Fruit fly (Drosophila melanogaster) whole organism, embryonic: ENCODE measurements around the gene snk.

Experiments
- Abd-B ChIP-seq: fragments of 200-800 bp; sonication (Bioruptor generic); optimal IDR thresholded peaks from 2 replicates; lab custom pipeline; 2018; ENCODE audit warnings: missing biosample characterization, mild to moderate bottlenecking, missing genetic modification characterization, moderate library complexity
- CG11085 ChIP-seq: fragments of 200-800 bp; sonication (Bioruptor generic); IDR thresholded peaks from 2 replicates; pipeline ENCODE4 v1.3.6; 2022; ENCODE audit warnings: missing biosample characterization, missing genetic modification characterization
- CG11093 ChIP-seq: fragments of 200-800 bp; sonication (Bioruptor generic); IDR thresholded peaks from 3 replicates; pipeline ENCODE4 v1.3.6; 2022; ENCODE audit warnings: missing biosample characterization, missing genetic modification characterization
- CG14441 ChIP-seq: fragments of 200-800 bp; sonication (Bioruptor generic); IDR thresholded peaks from 2 replicates; pipeline ENCODE4 v1.3.6; 2022; ENCODE audit warnings: missing biosample characterization, missing genetic modification characterization
- CG15601 ChIP-seq: fragments of 200-800 bp; sonication (Bioruptor generic); optimal IDR thresholded peaks from 3 replicates; lab custom pipeline; 2019; ENCODE audit warnings: missing biosample characterization, mild to moderate bottlenecking, missing genetic modification characterization, moderate library complexity
- CG1647 ChIP-seq: fragments of 200-800 bp; sonication (Bioruptor generic); optimal IDR thresholded peaks from 3 replicates; lab custom pipeline; 2016; ENCODE audit warnings: missing biosample characterization, missing genetic modification characterization
- CG2712 ChIP-seq: fragments of 200-800 bp; optimal IDR thresholded peaks from 3 replicates; lab custom pipeline; 2019; ENCODE audit warnings: missing biosample characterization, mild to moderate bottlenecking, missing genetic modification characterization, moderate library complexity
- CG32532 ChIP-seq: fragments of 200-800 bp; sonication (Bioruptor generic); IDR thresholded peaks from 2 replicates; pipeline ENCODE4 v1.3.6; 2022; ENCODE audit warnings: missing biosample characterization, missing genetic modification characterization
- CG42726 ChIP-seq: fragments of 200-800 bp; sonication (Bioruptor generic); IDR thresholded peaks from 2 replicates; pipeline ENCODE4 v1.3.6; 2022; ENCODE audit warnings: missing biosample characterization, missing genetic modification characterization; ENCODE audit not compliant: partially characterized antibody
- CG43689 ChIP-seq: fragments of 200-800 bp; sonication (Bioruptor generic); IDR thresholded peaks from 2 replicates; pipeline ENCODE4 v1.3.6; 2022; ENCODE audit warnings: missing biosample characterization, missing genetic modification characterization
- CG6791 ChIP-seq: fragments of 200-800 bp; sonication (Bioruptor generic); IDR thresholded peaks from 3 replicates; pipeline ENCODE4 v1.3.6; 2022; ENCODE audit warnings: missing biosample characterization, missing genetic modification characterization; ENCODE audit not compliant: partially characterized antibody
- CG7271 ChIP-seq: fragments of 200-800 bp; sonication (Bioruptor generic); optimal IDR thresholded peaks from 2 replicates; lab custom pipeline; 2018; ENCODE audit warnings: missing biosample characterization, mild to moderate bottlenecking, missing genetic modification characterization, moderate library complexity
- CG7987 ChIP-seq: fragments of 200-800 bp; sonication (Bioruptor generic); optimal IDR thresholded peaks from 2 replicates; lab custom pipeline; 2018; ENCODE audit warnings: missing biosample characterization, mild to moderate bottlenecking, missing genetic modification characterization, moderate library complexity
- Dfd ChIP-seq, 2 experiments: fragments of >200 bp; optimal IDR thresholded peaks; 2 replicates each; lab custom pipeline; 2017; ENCODE audit warnings: missing biosample characterization in 2 of 2, missing genetic modification characterization in 2 of 2
- Fer3 ChIP-seq: fragments of 200-800 bp; sonication (Bioruptor generic); optimal IDR thresholded peaks from 2 replicates; lab custom pipeline; 2018; ENCODE audit warnings: missing biosample characterization, mild to moderate bottlenecking, missing genetic modification characterization, moderate library complexity
- Gug ChIP-seq: fragments of 200-800 bp; sonication (Bioruptor generic); IDR thresholded peaks from 4 replicates; pipeline ENCODE4 v1.3.6; 2022; ENCODE audit warnings: missing biosample characterization, missing genetic modification characterization
- HLH3B ChIP-seq: fragments of 200-800 bp; sonication (Bioruptor generic); IDR thresholded peaks from 2 replicates; pipeline ENCODE4 v1.3.6; 2022; ENCODE audit warnings: missing biosample characterization, missing genetic modification characterization
- Hr78 ChIP-seq, 2 experiments: fragments of 200-800 bp in 1 of 2; fragments of >200 bp in 1 of 2; sonication (Bioruptor generic) in 1 of 2; optimal IDR thresholded peaks; 2 replicates each; lab custom pipeline; 2017 to 2019; ENCODE audit warnings: missing biosample characterization in 2 of 2, missing genetic modification characterization in 2 of 2, mild to moderate bottlenecking in 1 of 2, moderate library complexity in 1 of 2
- Kr ChIP-seq: fragments of 200-800 bp; sonication (Bioruptor generic); optimal IDR thresholded peaks from 2 replicates; lab custom pipeline; 2017; ENCODE audit warnings: missing biosample characterization, mild to moderate bottlenecking, missing genetic modification characterization
- Nf-YB ChIP-seq: fragments of 200-800 bp; sonication (Bioruptor generic); optimal IDR thresholded peaks from 3 replicates; lab custom pipeline; 2019; ENCODE audit warnings: missing biosample characterization, mild to moderate bottlenecking, missing genetic modification characterization, moderate library complexity
- PHDP ChIP-seq: fragments of 200-800 bp; sonication (Bioruptor generic); optimal IDR thresholded peaks from 3 replicates; lab custom pipeline; 2018; ENCODE audit warnings: missing biosample characterization, mild to moderate bottlenecking, missing genetic modification characterization, moderate library complexity
- Pdp1 ChIP-seq, 2 experiments: fragments of 200-800 bp; sonication (Bioruptor generic); optimal IDR thresholded peaks; 3 replicates each; lab custom pipeline; 2016; ENCODE audit warnings: missing biosample characterization in 2 of 2, missing genetic modification characterization in 2 of 2, mild to moderate bottlenecking in 1 of 2, moderate library complexity in 1 of 2
- Sin3A ChIP-seq: fragments of >200 bp; optimal IDR thresholded peaks from 2 replicates; lab custom pipeline; 2018
- abd-A ChIP-seq: fragments of 200-800 bp; sonication (Bioruptor generic); optimal IDR thresholded peaks from 3 replicates; lab custom pipeline; 2019; ENCODE audit warnings: missing biosample characterization, mild to moderate bottlenecking, missing genetic modification characterization, moderate library complexity
- az2 ChIP-seq: fragments of 200-800 bp; sonication (Bioruptor generic); optimal IDR thresholded peaks from 3 replicates; lab custom pipeline; 2016; ENCODE audit warnings: missing biosample characterization, missing genetic modification characterization
- bowl ChIP-seq: fragments of 200-800 bp; sonication (Bioruptor generic); IDR thresholded peaks from 2 replicates; pipeline ENCODE4 v1.3.6; 2022; ENCODE audit warnings: missing biosample characterization, missing genetic modification characterization
- chinmo ChIP-seq: fragments of 200-800 bp; sonication (Bioruptor generic); IDR thresholded peaks from 4 replicates; pipeline ENCODE4 v1.3.6; 2022; ENCODE audit warnings: missing biosample characterization, missing genetic modification characterization; ENCODE audit not compliant: partially characterized antibody
- dan ChIP-seq: fragments of 200-800 bp; sonication (Bioruptor generic); IDR thresholded peaks from 2 replicates; pipeline ENCODE4 v1.3.6; 2022; ENCODE audit warnings: missing biosample characterization, missing genetic modification characterization
- disco-r ChIP-seq: fragments of 200-800 bp; sonication (Bioruptor generic); optimal IDR thresholded peaks from 2 replicates; lab custom pipeline; 2016; ENCODE audit warnings: missing biosample characterization, missing genetic modification characterization
- fd102C ChIP-seq: fragments of 200-800 bp; sonication (Bioruptor generic); optimal IDR thresholded peaks from 2 replicates; lab custom pipeline; 2018; ENCODE audit warnings: missing biosample characterization, mild to moderate bottlenecking, missing genetic modification characterization, moderate library complexity
- fru ChIP-seq: fragments of >200 bp; optimal IDR thresholded peaks from 2 replicates; lab custom pipeline; 2017
- gsb ChIP-seq: fragments of 200-800 bp; sonication (Bioruptor generic); IDR thresholded peaks from 2 replicates; pipeline ENCODE4 v1.3.6; 2022; ENCODE audit warnings: missing biosample characterization, missing genetic modification characterization
- insv ChIP-seq, 2 experiments: fragments of 200-800 bp; sonication (Bioruptor generic); optimal IDR thresholded peaks; 3 replicates each; lab custom pipeline; 2016 to 2018; ENCODE audit warnings: missing biosample characterization in 2 of 2, missing genetic modification characterization in 2 of 2
- nmo ChIP-seq: fragments of 200-800 bp; sonication (Bioruptor generic); optimal IDR thresholded peaks from 2 replicates; lab custom pipeline; 2018; ENCODE audit warnings: missing biosample characterization, mild to moderate bottlenecking, missing genetic modification characterization, moderate library complexity
- odd ChIP-seq: fragments of 200-800 bp; sonication (Bioruptor generic); optimal IDR thresholded peaks from 2 replicates; lab custom pipeline; 2017; ENCODE audit warnings: missing biosample characterization, mild to moderate bottlenecking, missing genetic modification characterization
- pan ChIP-seq, 4 experiments: fragments of >200 bp in 3 of 4; fragments of 200-800 bp in 1 of 4; sonication (Bioruptor generic) in 1 of 4; optimal IDR thresholded peaks in 3 of 4; IDR thresholded peaks in 1 of 4; 2 replicates each; pipeline versions ENCODE4 v1.3.6 to Lab custom; 2017 to 2022; ENCODE audit warnings: missing biosample characterization in 2 of 4, missing genetic modification characterization in 2 of 4, mixed read lengths in 1 of 4
- pho ChIP-seq: fragments of 200-800 bp; sonication (Bioruptor generic); optimal IDR thresholded peaks from 2 replicates; lab custom pipeline; 2016; ENCODE audit warnings: missing biosample characterization, missing genetic modification characterization
- pita ChIP-seq: fragments of 200-800 bp; sonication (Bioruptor generic); optimal IDR thresholded peaks from 2 replicates; lab custom pipeline; 2017; ENCODE audit warnings: missing biosample characterization, mild to moderate bottlenecking, missing genetic modification characterization
- pnt ChIP-seq: fragments of 200-800 bp; sonication (Bioruptor generic); optimal IDR thresholded peaks from 3 replicates; lab custom pipeline; 2016; ENCODE audit warnings: missing biosample characterization, missing genetic modification characterization
- row ChIP-seq: fragments of 200-800 bp; sonication (Bioruptor generic); IDR thresholded peaks from 3 replicates; pipeline ENCODE4 v1.3.6; 2022; ENCODE audit warnings: missing biosample characterization, missing genetic modification characterization
- seq ChIP-seq: fragments of 200-800 bp; sonication (Bioruptor generic); IDR thresholded peaks from 2 replicates; pipeline ENCODE4 v1.3.6; 2022; ENCODE audit warnings: missing biosample characterization, missing genetic modification characterization
- slbo ChIP-seq: fragments of 200-800 bp; sonication (Bioruptor generic); IDR thresholded peaks from 2 replicates; pipeline ENCODE4 v1.3.6; 2022; ENCODE audit warnings: missing biosample characterization, missing genetic modification characterization
- sr ChIP-seq: fragments of 200-800 bp; sonication (Bioruptor generic); IDR thresholded peaks from 3 replicates; pipeline ENCODE4 v1.3.6; 2022; ENCODE audit warnings: missing biosample characterization, missing genetic modification characterization
- tap ChIP-seq: fragments of 200-800 bp; optimal IDR thresholded peaks from 3 replicates; lab custom pipeline; 2019; ENCODE audit warnings: missing biosample characterization, mild to moderate bottlenecking, missing genetic modification characterization, moderate library complexity
- tgo ChIP-seq: fragments of 200-800 bp; sonication (Bioruptor generic); IDR thresholded peaks from 3 replicates; pipeline ENCODE4 v1.3.6; 2022; ENCODE audit warnings: missing biosample characterization, missing genetic modification characterization
- vfl ChIP-seq: fragments of 200-800 bp; sonication (Bioruptor generic); optimal IDR thresholded peaks from 2 replicates; lab custom pipeline; 2016; ENCODE audit warnings: missing biosample characterization, missing genetic modification characterization
- vvl ChIP-seq: fragments of 200-800 bp; sonication (Bioruptor generic); IDR thresholded peaks from 2 replicates; pipeline ENCODE4 v1.3.6; 2022; ENCODE audit warnings: missing biosample characterization, missing genetic modification characterization
- zf30C ChIP-seq: fragments of 200-800 bp; sonication (Bioruptor generic); optimal IDR thresholded peaks from 3 replicates; lab custom pipeline; 2018; ENCODE audit warnings: missing biosample characterization, mild to moderate bottlenecking, missing genetic modification characterization

snk gene

dm6 chr3R:13063746-13064592 is 21.4 kb upstream of the snk start (continued):
- TF ChIP-seq CG11093 = no peak
- TF ChIP-seq vfl = no peak
- TF ChIP-seq pho (GFP tag; lab: Kevin White, UChicago) = no peak
- no peak for TF ChIP-seq fru (lab: Kevin White, UChicago)
- peak; percentile 20 for TF ChIP-seq CG7987 (GFP tag; lab: Kevin White, UChicago)
- peak in 1 of 2 experiments; percentile 44 for TF ChIP-seq Pdp1 (GFP tag; optimal IDR thresholded peaks at IDR 0.05; lab: Kevin White, UChicago)
- peak; percentile 40; the same call in 1 of the 2 replicates for TF ChIP-seq CG32532 (GFP tag; lab: Robert Waterston, UW)
- TF ChIP-seq dan (GFP tag; lab: Robert Waterston, UW) = no peak
- TF ChIP-seq pan (optimal IDR thresholded peaks at IDR 0.05; lab: Kevin White, UChicago) = no peak
- peak in 1 of 2 experiments; percentile 22 for TF ChIP-seq pan (GFP tag; optimal IDR thresholded peaks at IDR 0.05 in 1 of 2, IDR thresholded peaks at IDR 0.05 in 1 of 2)
- TF ChIP-seq pnt (GFP tag; lab: Kevin White, UChicago) = no peak
- peak in 1 of 2 experiments; percentile 78 for TF ChIP-seq Dfd (GFP tag; optimal IDR thresholded peaks at IDR 0.05; lab: Kevin White, UChicago)
- TF ChIP-seq tap (tag; lab: Kevin White, UChicago) = no peak
- peak; percentile 95 for TF ChIP-seq seq (GFP tag; lab: Robert Waterston, UW)
- peak; percentile 100 for TF ChIP-seq Nf-YB (GFP tag; lab: Kevin White, UChicago)
- no peak for TF ChIP-seq pita (GFP tag; lab: Kevin White, UChicago)
- TF ChIP-seq CG15601 = no peak
- no peak for TF ChIP-seq gsb (GFP tag; lab: Robert Waterston, UW)
- no peak for TF ChIP-seq slbo (GFP tag; lab: Robert Waterston, UW)
- TF ChIP-seq tgo = peak; percentile 32; the same call in 1 of the 3 replicates
- TF ChIP-seq zf30C (GFP tag; lab: Kevin White, UChicago) = peak; percentile 66
- TF ChIP-seq vvl = 0 out of 2 replicates have a peak, but pooled peaks have one; percentile 15
- peak in 1 of 2 experiments; percentile 63 for TF ChIP-seq Hr78 (GFP tag; optimal IDR thresholded peaks at IDR 0.05; lab: Kevin White, UChicago)
- peak; percentile 53; the same call in 1 of the 2 replicates for TF ChIP-seq CG42726 (GFP tag; lab: Robert Waterston, UW)
- no peak for TF ChIP-seq Abd-B (GFP tag; lab: Kevin White, UChicago)
- no peak for TF ChIP-seq az2 (GFP tag; lab: Kevin White, UChicago)
- TF ChIP-seq Sin3A (lab: Kevin White, UChicago) = no peak
- peak; percentile 46 for TF ChIP-seq nmo (GFP tag; lab: Kevin White, UChicago)
- TF ChIP-seq CG14441 (GFP tag; lab: Robert Waterston, UW) = peak; percentile 31; the same call in 1 of the 2 replicates
- TF ChIP-seq disco-r = no peak
- TF ChIP-seq CG2712 (tag; lab: Kevin White, UChicago) = peak; percentile 29
- TF ChIP-seq CG43689 (GFP tag; lab: Robert Waterston, UW) = no peak
- no peak for TF ChIP-seq Fer3 (tag; lab: Kevin White, UChicago)
- 0 out of 3 replicates have a peak, but pooled peaks have one; percentile 49 for TF ChIP-seq CG6791 (GFP tag; lab: Robert Waterston, UW)
- TF ChIP-seq CG7271 (tag; lab: Kevin White, UChicago) = no peak
- TF ChIP-seq PHDP (tag; lab: Kevin White, UChicago) = no peak
- peak in 1 of 2 experiments; percentile 16 for TF ChIP-seq insv (GFP tag; optimal IDR thresholded peaks at IDR 0.05; lab: Kevin White, UChicago)
- TF ChIP-seq chinmo (GFP tag; lab: Robert Waterston, UW) = 0 out of 4 replicates have a peak, but pooled peaks have one; percentile 71
- TF ChIP-seq sr (GFP tag; lab: Robert Waterston, UW) = peak; percentile 94
- TF ChIP-seq row (GFP tag; lab: Robert Waterston, UW) = peak; percentile 73
- no peak for TF ChIP-seq HLH3B (GFP tag; lab: Robert Waterston, UW)
- peak; percentile 93 for TF ChIP-seq abd-A
- TF ChIP-seq odd (GFP tag; lab: Kevin White, UChicago) = peak; percentile 28
- no peak for TF ChIP-seq CG11085
- TF ChIP-seq CG1647 (GFP tag; lab: Kevin White, UChicago) = no peak
- TF ChIP-seq Kr (GFP tag; lab: Kevin White, UChicago) = no peak
- TF ChIP-seq fd102C = peak; percentile 5
- peak; percentile 34; the same call in 1 of the 4 replicates for TF ChIP-seq Gug
- no peak for TF ChIP-seq bowl (GFP tag; lab: Robert Waterston, UW)
